Worm (Caenorhabditis elegans) whole organism, mixed stage, embryonic: ENCODE results near the gene best-24.
A peak's percentile ranks its signal among the peaks of the same experiment; 100 is the strongest.

Source experiments
- M03D4.4 ChIP-seq: sonication (generic microtip); optimal IDR thresholded peaks from 2 replicates; lab custom pipeline; 2017; ENCODE audit warnings: mild to moderate bottlenecking, missing genetic modification characterization, missing compliant biosample characterization
- bed-3 ChIP-seq: fragments of 200-800 bp; sonication (Bioruptor generic); optimal IDR thresholded peaks from 3 replicates; lab custom pipeline; 2018; ENCODE audit warnings: mild to moderate bottlenecking, missing genetic modification characterization, moderate library complexity, missing compliant biosample characterization
- blmp-1 ChIP-seq: fragments of 150-350 bp; optimal IDR thresholded peaks from 2 replicates; lab custom pipeline; 2014; ENCODE audit warnings: missing biosample characterization, missing genetic modification characterization
- ceh-39 ChIP-seq: fragments of 150-350 bp; optimal IDR thresholded peaks from 2 replicates; lab custom pipeline; 2014; ENCODE audit warnings: missing biosample characterization, missing genetic modification characterization
- ceh-43 ChIP-seq: fragments of 200-800 bp; sonication (Bioruptor generic); optimal IDR thresholded peaks from 2 replicates; lab custom pipeline; 2018; ENCODE audit warnings: mild to moderate bottlenecking, missing genetic modification characterization, moderate library complexity, missing compliant biosample characterization
- ceh-83 ChIP-seq: fragments of 200-800 bp; sonication (Bioruptor generic); optimal IDR thresholded peaks from 2 replicates; lab custom pipeline; 2018; ENCODE audit warnings: mild to moderate bottlenecking, missing genetic modification characterization, missing compliant biosample characterization
- ces-1 ChIP-seq: fragments of 150-350 bp; optimal IDR thresholded peaks from 2 replicates; lab custom pipeline; 2014; ENCODE audit warnings: missing biosample characterization, missing genetic modification reagents, missing genetic modification characterization
- cnd-1 ChIP-seq: fragments of 200-800 bp; sonication (Bioruptor generic); optimal IDR thresholded peaks from 2 replicates; lab custom pipeline; 2018; ENCODE audit warnings: mild to moderate bottlenecking, missing genetic modification characterization, missing compliant biosample characterization
- elt-1 ChIP-seq: sonication (generic microtip); optimal IDR thresholded peaks from 2 replicates; lab custom pipeline; 2017; ENCODE audit warnings: missing genetic modification characterization, mild to moderate bottlenecking, missing compliant biosample characterization, antibody characterized with exemption, moderate library complexity, borderline replicate concordance; ENCODE audit not compliant: insufficient read depth
- elt-3 ChIP-seq: fragments of 150-350 bp; optimal IDR thresholded peaks from 2 replicates; lab custom pipeline; 2014; ENCODE audit warnings: missing biosample characterization, missing genetic modification characterization
- flh-1 ChIP-seq: fragments of 200-800 bp; sonication (Bioruptor generic); optimal IDR thresholded peaks from 2 replicates; lab custom pipeline; 2018; ENCODE audit warnings: mild to moderate bottlenecking, missing genetic modification characterization, moderate library complexity, missing compliant biosample characterization
- ham-2 ChIP-seq: fragments of 200-800 bp; sonication (Bioruptor generic); optimal IDR thresholded peaks from 2 replicates; lab custom pipeline; 2018; ENCODE audit warnings: mild to moderate bottlenecking, missing genetic modification characterization, missing compliant biosample characterization
- hlh-1 ChIP-seq: fragments of 150-350 bp; optimal IDR thresholded peaks from 2 replicates; lab custom pipeline; 2014; ENCODE audit warnings: missing biosample characterization, missing genetic modification reagents, missing genetic modification characterization
- lin-13 ChIP-seq: fragments of 150-350 bp; optimal IDR thresholded peaks from 2 replicates; lab custom pipeline; 2014; ENCODE audit warnings: missing biosample characterization, missing genetic modification characterization
- lin-32 ChIP-seq: fragments of 200-800 bp; sonication (Bioruptor generic); optimal IDR thresholded peaks from 2 replicates; lab custom pipeline; 2018; ENCODE audit warnings: mild to moderate bottlenecking, missing genetic modification characterization, missing compliant biosample characterization
- mab-5 ChIP-seq: fragments of 150-350 bp; optimal IDR thresholded peaks from 2 replicates; lab custom pipeline; 2014; ENCODE audit warnings: missing biosample characterization, missing genetic modification characterization
- mls-2 ChIP-seq: sonication (generic microtip); optimal IDR thresholded peaks from 2 replicates; lab custom pipeline; 2016; ENCODE audit warnings: mild to moderate bottlenecking, missing genetic modification characterization, moderate library complexity, missing compliant biosample characterization
- nhr-12 ChIP-seq: fragments of 150-350 bp; optimal IDR thresholded peaks from 2 replicates; lab custom pipeline; 2014; ENCODE audit warnings: missing biosample characterization, missing genetic modification characterization
- nhr-2 ChIP-seq: fragments of 150-350 bp; optimal IDR thresholded peaks from 2 replicates; lab custom pipeline; 2014; ENCODE audit warnings: missing biosample characterization, missing genetic modification characterization
- nhr-28 ChIP-seq: fragments of 150-350 bp; optimal IDR thresholded peaks from 2 replicates; lab custom pipeline; 2014; ENCODE audit warnings: missing biosample characterization, missing genetic modification characterization
- nhr-76 ChIP-seq: sonication (generic microtip); optimal IDR thresholded peaks from 2 replicates; lab custom pipeline; 2017; ENCODE audit warnings: missing biosample characterization, missing genetic modification characterization
- pha-4 ChIP-seq: fragments of 150-350 bp; optimal IDR thresholded peaks from 2 replicates; lab custom pipeline; 2018; ENCODE audit warnings: missing biosample characterization, missing genetic modification reagents, missing genetic modification characterization
- sem-2 ChIP-seq: fragments of 200-800 bp; sonication (Bioruptor generic); optimal IDR thresholded peaks from 2 replicates; lab custom pipeline; 2018; ENCODE audit warnings: mild to moderate bottlenecking, missing genetic modification characterization, missing compliant biosample characterization
- snpc-4 ChIP-seq: fragments of 150-350 bp; optimal IDR thresholded peaks from 2 replicates; lab custom pipeline; 2014; ENCODE audit warnings: missing biosample characterization, missing genetic modification characterization
- sptf-1 ChIP-seq: sonication (generic microtip); optimal IDR thresholded peaks from 2 replicates; lab custom pipeline; 2017; ENCODE audit warnings: mild to moderate bottlenecking, missing genetic modification characterization, moderate library complexity, missing compliant biosample characterization
- tbx-8 ChIP-seq: fragments of 200-800 bp; sonication (Bioruptor generic); optimal IDR thresholded peaks from 2 replicates; lab custom pipeline; 2018; ENCODE audit warnings: mild to moderate bottlenecking, missing genetic modification characterization, moderate library complexity, missing compliant biosample characterization
- unc-120 ChIP-seq: sonication (generic microtip); optimal IDR thresholded peaks from 2 replicates; lab custom pipeline; 2017; ENCODE audit warnings: missing genetic modification characterization, missing compliant biosample characterization; ENCODE audit not compliant: poor library complexity, severe bottlenecking
- unc-39 ChIP-seq: fragments of 150-350 bp; optimal IDR thresholded peaks from 2 replicates; lab custom pipeline; 2014; ENCODE audit warnings: missing biosample characterization, missing genetic modification characterization
- unc-62 ChIP-seq: fragments of 150-350 bp; optimal IDR thresholded peaks from 2 replicates; lab custom pipeline; 2014; ENCODE audit warnings: missing biosample characterization, missing genetic modification reagents, missing genetic modification characterization
- zip-8 ChIP-seq: fragments of 150-350 bp; optimal IDR thresholded peaks from 2 replicates; lab custom pipeline; 2014; ENCODE audit warnings: missing biosample characterization, missing genetic modification characterization
- ztf-11 ChIP-seq: fragments of 150-350 bp; optimal IDR thresholded peaks from 2 replicates; lab custom pipeline; 2014; ENCODE audit warnings: missing biosample characterization, missing genetic modification characterization

The best-24 gene

ce11 chrIII:7909263-7909662, 8.4 kb downstream of the best-24 start, which contains the start of gene ZK688.1:
Gene ZK688.1, plus strand, starts transcription at chrIII:7909563.
- TF ChIP-seq zip-8 (tag; lab: Kevin White, UChicago) = no peak
- TF ChIP-seq tbx-8 = no peak
- TF ChIP-seq mab-5 = no peak
- TF ChIP-seq cnd-1 = no peak
- no peak for TF ChIP-seq elt-3 (tag; lab: Kevin White, UChicago)
- TF ChIP-seq lin-13 = no peak
- no peak for TF ChIP-seq nhr-12 (tag; lab: Kevin White, UChicago)
- no peak for TF ChIP-seq sem-2 (GFP tag; lab: Kevin White, UChicago)
- TF ChIP-seq ceh-83 (GFP tag; lab: Kevin White, UChicago) = no peak
- no peak for TF ChIP-seq hlh-1 (tag; lab: Kevin White, UChicago)
- no peak for TF ChIP-seq nhr-76
- no peak for TF ChIP-seq unc-39
- TF ChIP-seq ceh-39 (tag; lab: Kevin White, UChicago) = no peak
- TF ChIP-seq snpc-4 (tag; lab: Kevin White, UChicago) = no peak

ce11 chrIII:7911621-7912020, 10.8 kb downstream of the best-24 start, which contains the start of gene ZK688.7:
Gene ZK688.7, minus strand, starts transcription at chrIII:7911634.
- TF ChIP-seq nhr-2 (tag; lab: Kevin White, UChicago) (peak; percentile 51), ceh-39 (tag; lab: Kevin White, UChicago) (peak; percentile 61), lin-13 (no peak), unc-62 (GFP tag; lab: Kevin White, UChicago) (peak; percentile 12)

- TF ChIP-seq mls-2 (tag; lab: Kevin White, UChicago) = no peak
- TF ChIP-seq nhr-12 (tag; lab: Kevin White, UChicago) = no peak
- no peak for TF ChIP-seq bed-3
- no peak for TF ChIP-seq unc-39
- no peak for TF ChIP-seq lin-32 (GFP tag; lab: Kevin White, UChicago)
- TF ChIP-seq lin-13 = no peak
Observed at ce11 chrIII:7913488-7913887, 12.7 kb downstream of the best-24 start, which contains the start of gene ZK688.12. Gene ZK688.12, minus strand, starts transcription at chrIII:7913588.

- TF ChIP-seq ceh-83 (GFP tag; lab: Kevin White, UChicago) = no peak
Observed at ce11 chrIII:7917667-7918066, 16.8 kb downstream of the best-24 start, which contains the start of gene gly-3. Gene gly-3, minus strand, starts transcription at chrIII:7917767.

ce11 chrIII:7919823-7920222, 19.0 kb downstream of the best-24 start, which contains the start of gene C29E4.14:
Gene C29E4.14, plus strand, starts transcription at chrIII:7920123.
- no peak for TF ChIP-seq sptf-1 (tag; lab: Kevin White, UChicago)
- TF ChIP-seq ceh-43 (GFP tag; lab: Kevin White, UChicago) = no peak
- TF ChIP-seq unc-62 (GFP tag; lab: Kevin White, UChicago) = no peak
- TF ChIP-seq ceh-83 (GFP tag; lab: Kevin White, UChicago) = no peak
- no peak for TF ChIP-seq elt-1 (tag; lab: Kevin White, UChicago)
- no peak for TF ChIP-seq zip-8 (tag; lab: Kevin White, UChicago)
- no peak for TF ChIP-seq nhr-28
- no peak for TF ChIP-seq ztf-11 (tag; lab: Kevin White, UChicago)
- TF ChIP-seq nhr-76 = no peak
- TF ChIP-seq hlh-1 (tag; lab: Kevin White, UChicago) = no peak
- no peak for TF ChIP-seq mab-5
- TF ChIP-seq ces-1 (GFP tag; lab: Kevin White, UChicago) = no peak
- TF ChIP-seq flh-1 (GFP tag; lab: Kevin White, UChicago) = no peak
- TF ChIP-seq nhr-2 (tag; lab: Kevin White, UChicago) = no peak
- TF ChIP-seq tbx-8 = no peak

- TF ChIP-seq unc-62 (GFP tag; lab: Kevin White, UChicago) (no peak), mls-2 (tag; lab: Kevin White, UChicago) (no peak), elt-1 (tag; lab: Kevin White, UChicago) (no peak), ces-1 (GFP tag; lab: Kevin White, UChicago) (no peak), mab-5 (no peak), pha-4 (tag; lab: Kevin White, UChicago) (no peak), ceh-83 (GFP tag; lab: Kevin White, UChicago) (no peak), ceh-43 (GFP tag; lab: Kevin White, UChicago) (no peak), blmp-1 (tag; lab: Kevin White, UChicago) (no peak), lin-32 (GFP tag; lab: Kevin White, UChicago) (no peak), ham-2 (GFP tag; lab: Kevin White, UChicago) (no peak), unc-120 (tag; lab: Kevin White, UChicago) (no peak), sem-2 (GFP tag; lab: Kevin White, UChicago) (no peak), M03D4.4 (no peak), tbx-8 (no peak), lin-13 (no peak), nhr-2 (tag; lab: Kevin White, UChicago) (no peak)
Observed at ce11 chrIII:7922207-7922606, 21.4 kb downstream of the best-24 start, which contains the start of gene C29E4.17. Gene C29E4.17, plus strand, starts transcription at chrIII:7922507.
